Worm (Caenorhabditis elegans) whole organism, L3 larva: ENCODE measurements around the gene ugt-20.
A peak's percentile ranks its signal among the peaks of the same experiment; 100 is the strongest.

Experiments used
- R02D3.7 ChIP-seq: fragments of 150-350 bp; optimal IDR thresholded peaks from 2 replicates; lab custom pipeline; 2014; ENCODE audit warnings: missing biosample characterization, missing genetic modification characterization
- ZK546.5 ChIP-seq: sonication (generic microtip); optimal IDR thresholded peaks from 2 replicates; lab custom pipeline; 2017; ENCODE audit warnings: missing biosample characterization, missing genetic modification characterization
- ama-1 ChIP-seq: fragments of 150-350 bp; optimal IDR thresholded peaks from 2 replicates; lab custom pipeline; 2018
- ceh-16 ChIP-seq: sonication (generic microtip); optimal IDR thresholded peaks from 2 replicates; lab custom pipeline; 2017; ENCODE audit warnings: missing biosample characterization, missing genetic modification characterization
- ceh-28 ChIP-seq: fragments of 150-350 bp; optimal IDR thresholded peaks from 2 replicates; lab custom pipeline; 2014; ENCODE audit warnings: missing biosample characterization, missing genetic modification reagents, missing genetic modification characterization
- ceh-82 ChIP-seq: fragments of 150-350 bp; optimal IDR thresholded peaks from 2 replicates; lab custom pipeline; 2014; ENCODE audit warnings: missing biosample characterization, missing genetic modification characterization
- daf-12 ChIP-seq: fragments of 150-350 bp; optimal IDR thresholded peaks from 2 replicates; lab custom pipeline; 2014; ENCODE audit warnings: missing biosample characterization, missing genetic modification reagents, missing genetic modification characterization
- egl-27 ChIP-seq: sonication (generic microtip); optimal IDR thresholded peaks from 4 replicates; lab custom pipeline; 2017; ENCODE audit warnings: missing biosample characterization, missing genetic modification reagents, missing genetic modification characterization
- egl-5 ChIP-seq: fragments of 150-350 bp; optimal IDR thresholded peaks from 2 replicates; lab custom pipeline; 2017; ENCODE audit warnings: missing biosample characterization, missing genetic modification reagents, missing genetic modification characterization, inconsistent platforms
- elt-1 ChIP-seq: fragments of 150-350 bp; optimal IDR thresholded peaks from 2 replicates; lab custom pipeline; 2014; ENCODE audit warnings: missing biosample characterization, missing genetic modification characterization
- elt-2 ChIP-seq: sonication (generic microtip); optimal IDR thresholded peaks from 2 replicates; lab custom pipeline; 2016; ENCODE audit warnings: missing genetic modification reagents, mild to moderate bottlenecking, missing genetic modification characterization, missing compliant biosample characterization
- elt-3 ChIP-seq, 3 experiments: fragments of 150-350 bp in 1 of 3; sonication (generic microtip) in 2 of 3; optimal IDR thresholded peaks; 2 replicates in 2 of 3; 4 replicates in 1 of 3; lab custom pipeline; 2014 to 2017; ENCODE audit warnings: missing biosample characterization in 3 of 3, missing genetic modification characterization in 3 of 3
- eor-1 ChIP-seq, 2 experiments: fragments of 150-350 bp; optimal IDR thresholded peaks; 2 replicates each; lab custom pipeline; 2014 to 2018; ENCODE audit warnings: missing biosample characterization in 2 of 2, missing genetic modification characterization in 2 of 2
- fkh-10 ChIP-seq: sonication (generic microtip); optimal IDR thresholded peaks from 2 replicates; lab custom pipeline; 2017; ENCODE audit warnings: missing biosample characterization, missing genetic modification reagents, missing genetic modification characterization
- fkh-2 ChIP-seq: fragments of 150-350 bp; optimal IDR thresholded peaks from 2 replicates; lab custom pipeline; 2014; ENCODE audit warnings: missing biosample characterization, missing genetic modification reagents, missing genetic modification characterization
- fos-1 ChIP-seq: fragments of 150-350 bp; optimal IDR thresholded peaks from 2 replicates; lab custom pipeline; 2014; ENCODE audit warnings: missing biosample characterization, missing genetic modification characterization
- hmg-11 ChIP-seq: sonication (generic microtip); optimal IDR thresholded peaks from 2 replicates; lab custom pipeline; 2016; ENCODE audit warnings: missing genetic modification characterization, missing compliant biosample characterization
- jun-1 ChIP-seq: fragments of 150-350 bp; optimal IDR thresholded peaks from 2 replicates; lab custom pipeline; 2014; ENCODE audit warnings: missing biosample characterization, missing genetic modification reagents, missing genetic modification characterization
- lin-15B ChIP-seq: fragments of 150-350 bp; optimal IDR thresholded peaks from 2 replicates; lab custom pipeline; 2014; ENCODE audit warnings: missing biosample characterization, missing genetic modification characterization
- lin-39 ChIP-seq: fragments of 150-350 bp; optimal IDR thresholded peaks from 2 replicates; lab custom pipeline; 2018; ENCODE audit warnings: missing biosample characterization, missing genetic modification reagents, missing genetic modification characterization
- lsy-12 ChIP-seq: sonication (generic microtip); optimal IDR thresholded peaks from 2 replicates; lab custom pipeline; 2016; ENCODE audit warnings: mild to moderate bottlenecking, missing genetic modification characterization, missing compliant biosample characterization
- mdl-1 ChIP-seq: fragments of 150-350 bp; optimal IDR thresholded peaks from 2 replicates; lab custom pipeline; 2014; ENCODE audit warnings: missing biosample characterization, missing genetic modification characterization
- nfya-1 ChIP-seq: sonication (generic microtip); optimal IDR thresholded peaks from 2 replicates; lab custom pipeline; 2017; ENCODE audit warnings: missing genetic modification characterization, mild to moderate bottlenecking, missing compliant biosample characterization, antibody characterized with exemption, moderate library complexity; ENCODE audit not compliant: insufficient read depth
- nhr-11 ChIP-seq: fragments of 150-350 bp; optimal IDR thresholded peaks from 2 replicates; lab custom pipeline; 2014; ENCODE audit warnings: missing biosample characterization, missing genetic modification characterization
- nhr-23 ChIP-seq: fragments of 150-350 bp; optimal IDR thresholded peaks from 2 replicates; lab custom pipeline; 2014; ENCODE audit warnings: missing biosample characterization, missing genetic modification reagents, missing genetic modification characterization
- nhr-237 ChIP-seq: fragments of 150-350 bp; optimal IDR thresholded peaks from 2 replicates; lab custom pipeline; 2014; ENCODE audit warnings: missing biosample characterization, missing genetic modification characterization
- nhr-25 ChIP-seq: sonication (generic microtip); optimal IDR thresholded peaks from 2 replicates; lab custom pipeline; 2017; ENCODE audit warnings: missing biosample characterization, missing genetic modification characterization
- nhr-28 ChIP-seq: fragments of 150-350 bp; optimal IDR thresholded peaks from 2 replicates; lab custom pipeline; 2014; ENCODE audit warnings: missing biosample characterization, missing genetic modification characterization
- nhr-67 ChIP-seq: fragments of 150-350 bp; optimal IDR thresholded peaks from 2 replicates; lab custom pipeline; 2014; ENCODE audit warnings: missing biosample characterization, missing genetic modification characterization
- nhr-76 ChIP-seq: fragments of 150-350 bp; sonication (generic microtip); optimal IDR thresholded peaks from 5 replicates; lab custom pipeline; 2014; ENCODE audit warnings: missing biosample characterization, missing genetic modification characterization
- nhr-77 ChIP-seq: fragments of 150-350 bp; optimal IDR thresholded peaks from 2 replicates; lab custom pipeline; 2014; ENCODE audit warnings: missing biosample characterization, missing genetic modification characterization
- pha-4 ChIP-seq: fragments of 150-350 bp; optimal IDR thresholded peaks from 2 replicates; lab custom pipeline; 2014; ENCODE audit warnings: missing biosample characterization, missing genetic modification reagents, missing genetic modification characterization
- pqm-1 ChIP-seq: fragments of 150-350 bp; optimal IDR thresholded peaks from 2 replicates; lab custom pipeline; 2017; ENCODE audit warnings: missing biosample characterization, missing genetic modification characterization, inconsistent platforms
- sea-2 ChIP-seq: fragments of 150-350 bp; sonication (generic microtip); optimal IDR thresholded peaks from 4 replicates; lab custom pipeline; 2014; ENCODE audit warnings: missing biosample characterization, missing genetic modification reagents, missing genetic modification characterization
- snpc-4 ChIP-seq: fragments of 150-350 bp; optimal IDR thresholded peaks from 2 replicates; lab custom pipeline; 2014; ENCODE audit warnings: missing biosample characterization, missing genetic modification characterization
- tbx-2 ChIP-seq: sonication (generic microtip); optimal IDR thresholded peaks from 2 replicates; lab custom pipeline; 2016; ENCODE audit warnings: mild to moderate bottlenecking, missing genetic modification characterization, missing compliant biosample characterization
- unc-62 ChIP-seq: fragments of 150-350 bp; sonication (generic microtip); optimal IDR thresholded peaks from 4 replicates; lab custom pipeline; 2014; ENCODE audit warnings: missing biosample characterization, missing genetic modification reagents, missing genetic modification characterization
- zag-1 ChIP-seq: fragments of 150-350 bp; optimal IDR thresholded peaks from 2 replicates; lab custom pipeline; 2014; ENCODE audit warnings: missing biosample characterization, missing genetic modification characterization
- ztf-11 ChIP-seq: fragments of 150-350 bp; optimal IDR thresholded peaks from 2 replicates; lab custom pipeline; 2014; ENCODE audit warnings: missing biosample characterization, missing genetic modification characterization
- ztf-4 ChIP-seq: fragments of 150-350 bp; optimal IDR thresholded peaks from 2 replicates; lab custom pipeline; 2014; ENCODE audit warnings: missing biosample characterization, missing genetic modification characterization

Gene ugt-20

DNA sequence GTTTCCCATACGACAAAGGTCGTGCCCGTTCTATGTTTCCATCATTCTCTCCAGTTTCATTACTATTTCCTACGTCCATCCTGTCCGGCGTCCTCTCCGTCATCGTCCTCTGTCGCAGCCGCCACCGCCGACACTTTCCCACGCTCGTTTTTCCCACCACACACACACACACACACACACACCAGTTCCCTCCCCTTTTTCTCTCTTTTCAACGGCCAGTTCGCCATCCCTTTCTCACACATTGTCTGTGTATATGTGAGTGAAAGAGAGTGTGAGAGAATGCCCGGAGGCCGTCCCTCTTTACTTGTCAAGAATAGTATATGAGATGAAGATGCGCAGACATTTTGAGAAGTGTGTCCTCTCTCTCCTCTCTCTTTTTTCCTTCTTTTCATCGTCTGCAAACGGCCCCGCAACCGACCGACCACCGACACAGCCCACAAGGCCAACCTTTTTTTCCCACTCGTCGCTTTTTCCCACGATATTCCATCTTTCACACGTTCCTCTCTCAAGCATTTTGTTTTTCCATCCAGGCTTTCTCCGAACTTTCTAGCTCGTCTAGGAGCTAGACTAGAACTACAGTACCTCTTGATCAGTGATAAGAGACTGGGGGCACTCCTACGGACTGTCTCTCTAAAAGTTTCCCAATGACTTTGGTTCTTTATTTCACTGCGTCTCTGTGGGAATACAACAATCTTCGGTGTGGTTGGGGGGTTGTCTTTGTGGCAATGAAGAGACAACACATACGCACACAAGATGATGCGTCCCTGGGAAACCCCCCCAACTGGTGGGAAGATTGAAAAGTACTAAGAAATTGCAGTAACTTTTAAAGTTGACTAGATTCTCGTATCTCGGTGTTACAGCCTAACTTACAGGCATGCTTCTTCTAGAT lies 13.9 kb upstream of the ugt-20 start (continued):
- TF ChIP-seq daf-12 (tag; lab: Kevin White, UChicago) (no peak), elt-3 (tag; optimal IDR thresholded peaks at IDR 0.05; lab: Kevin White, UChicago) (peak in 1 of 3 experiments; percentile 13), mdl-1 (tag; lab: Kevin White, UChicago) (peak; percentile 30), lsy-12 (tag; lab: Kevin White, UChicago) (peak; percentile 44), elt-1 (tag; lab: Kevin White, UChicago) (no peak), ceh-28 (tag; lab: Kevin White, UChicago) (peak; percentile 40), zag-1 (tag; lab: Kevin White, UChicago) (no peak), elt-2 (tag; lab: Kevin White, UChicago) (peak; percentile 65), egl-5 (tag; lab: Kevin White, UChicago) (no peak), pha-4 (tag; lab: Kevin White, UChicago) (peak; percentile 61), eor-1 (tag; optimal IDR thresholded peaks at IDR 0.05; lab: Kevin White, UChicago) (no peak), ztf-11 (no peak), egl-27 (tag; lab: Kevin White, UChicago) (peak; percentile 68), R02D3.7 (tag; lab: Kevin White, UChicago) (peak; percentile 54), nfya-1 (tag; lab: Kevin White, UChicago) (peak; percentile 82), nhr-25 (tag; lab: Kevin White, UChicago) (peak; percentile 98), lin-15B (peak; percentile 39), ceh-16 (no peak), nhr-11 (tag; lab: Kevin White, UChicago) (no peak), nhr-28 (tag; lab: Kevin White, UChicago) (no peak), nhr-237 (no peak), ZK546.5 (tag; lab: Kevin White, UChicago) (no peak)

DNA sequence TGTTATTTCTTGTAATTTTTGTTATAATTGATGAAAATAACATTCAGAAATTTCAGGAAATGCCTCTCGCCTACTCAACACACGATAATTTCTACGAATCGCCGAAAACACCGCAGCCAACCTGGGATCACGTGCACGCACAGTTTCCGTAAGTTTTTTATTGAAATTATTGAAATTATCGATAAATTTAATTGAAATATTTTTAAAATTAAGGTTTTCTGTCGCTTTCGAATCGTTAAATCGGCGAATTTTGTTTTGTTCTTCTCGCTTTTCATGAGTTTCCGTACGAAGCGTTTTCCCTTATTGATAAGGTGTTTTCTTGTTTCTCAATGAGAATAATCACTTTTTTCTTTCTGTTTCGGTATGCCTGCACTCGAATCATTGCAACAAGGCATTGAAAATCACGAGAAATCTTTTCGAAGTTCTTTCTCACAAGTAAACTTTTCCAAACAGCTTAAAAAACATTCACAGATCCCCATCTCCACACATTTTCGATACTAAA lies 12.0 kb upstream of the ugt-20 start, which contains the start of gene lag-1:
Gene lag-1 (plus strand): TSS at position 51 of the 502 bp plus-strand sequence.
- TF ChIP-seq ceh-28 (tag; lab: Kevin White, UChicago) (no peak), tbx-2 (no peak), egl-5 (tag; lab: Kevin White, UChicago) (no peak), pha-4 (tag; lab: Kevin White, UChicago) (no peak), elt-1 (tag; lab: Kevin White, UChicago) (no peak), ceh-16 (no peak), elt-3 (tag; optimal IDR thresholded peaks at IDR 0.05; lab: Kevin White, UChicago) (no peak), nhr-28 (tag; lab: Kevin White, UChicago) (no peak), mdl-1 (tag; lab: Kevin White, UChicago) (no peak), nhr-67 (tag; lab: Kevin White, UChicago) (no peak), zag-1 (tag; lab: Kevin White, UChicago) (no peak), ZK546.5 (tag; lab: Kevin White, UChicago) (no peak), lsy-12 (tag; lab: Kevin White, UChicago) (no peak), ama-1 (no peak), nhr-77 (tag; lab: Kevin White, UChicago) (no peak), daf-12 (tag; lab: Kevin White, UChicago) (no peak), lin-39 (no peak)

DNA sequence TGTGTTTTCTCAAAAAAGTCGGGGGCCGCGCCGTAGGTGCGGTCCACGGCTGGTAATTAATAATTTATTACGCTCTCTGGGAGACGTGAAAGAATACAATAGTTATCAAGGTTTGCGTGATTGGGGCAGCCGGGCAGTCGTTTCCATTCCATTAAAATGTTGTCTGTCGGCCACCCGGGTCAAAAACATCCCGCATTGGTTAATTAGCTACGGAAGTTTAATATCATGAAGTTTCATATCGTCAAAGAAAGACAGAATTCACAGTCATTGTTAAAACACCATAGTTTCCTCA lies 10.9 kb upstream of the ugt-20 start:
- TF ChIP-seq ztf-11 = no peak
- no peak for TF ChIP-seq elt-2 (tag; lab: Kevin White, UChicago)
- TF ChIP-seq eor-1 (tag; optimal IDR thresholded peaks at IDR 0.05; lab: Kevin White, UChicago) = no peak
- TF ChIP-seq ceh-82 (tag; lab: Kevin White, UChicago) = no peak
- TF ChIP-seq hmg-11 (tag; lab: Kevin White, UChicago) = no peak

DNA sequence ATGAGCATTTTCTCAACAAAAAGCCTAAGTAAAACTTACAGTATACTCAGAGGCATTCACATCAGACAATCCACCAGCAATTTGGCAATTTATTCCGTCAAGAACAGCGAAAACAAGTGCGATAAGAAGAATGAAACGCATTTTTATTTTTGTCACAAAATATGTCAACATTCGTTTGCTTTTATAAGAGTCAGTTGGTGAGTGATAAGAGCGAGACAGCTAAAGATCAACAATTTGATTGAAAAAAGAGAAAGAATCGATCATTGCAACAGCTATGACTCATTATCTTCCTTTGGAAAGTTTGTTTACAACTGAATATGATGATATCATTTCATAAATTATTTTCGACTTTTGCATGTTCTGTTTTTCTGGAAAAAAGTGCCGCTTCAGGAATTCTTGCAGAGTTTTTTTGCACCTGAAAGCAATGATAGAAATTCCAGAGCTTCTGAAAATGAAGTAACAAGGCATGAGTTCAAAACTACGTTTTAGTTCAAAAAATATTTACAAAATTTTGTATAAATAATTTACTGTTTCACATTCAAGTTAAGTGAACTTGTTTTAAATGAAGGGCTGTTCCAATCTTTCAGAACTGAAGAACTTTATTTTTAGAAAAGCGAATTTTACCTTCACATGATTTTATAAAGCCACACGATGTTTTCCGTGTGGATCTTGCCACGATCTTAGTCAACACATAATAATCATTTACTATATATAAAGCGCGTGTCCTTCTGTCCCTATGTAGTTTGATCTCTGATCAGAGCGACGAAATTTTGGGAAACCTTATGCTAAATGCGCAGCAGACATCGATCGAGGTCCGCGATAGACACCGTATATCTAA lies 10.3 kb upstream of the ugt-20 start, which contains the start of gene cpi-1:
Gene cpi-1 (minus strand): TSS at position 204 of the 838 bp plus-strand sequence.
- TF ChIP-seq snpc-4 (tag; lab: Kevin White, UChicago) = no peak
- TF ChIP-seq mdl-1 (tag; lab: Kevin White, UChicago) = no peak
- no peak for TF ChIP-seq ztf-4 (tag; lab: Kevin White, UChicago)
- TF ChIP-seq daf-12 (tag; lab: Kevin White, UChicago) = no peak
- TF ChIP-seq unc-62 (GFP tag; lab: Kevin White, UChicago) = no peak
- TF ChIP-seq elt-1 (tag; lab: Kevin White, UChicago) = no peak
- TF ChIP-seq ZK546.5 (tag; lab: Kevin White, UChicago) = no peak
- TF ChIP-seq lin-15B = no peak
- no peak for TF ChIP-seq R02D3.7 (tag; lab: Kevin White, UChicago)
- TF ChIP-seq pqm-1 (tag; lab: Kevin White, UChicago) = peak; percentile 56
- TF ChIP-seq jun-1 (tag; lab: Kevin White, UChicago) = peak; percentile 29
- TF ChIP-seq ceh-16 = no peak
- no peak for TF ChIP-seq sea-2 (GFP tag; lab: Kevin White, UChicago)
- no peak for TF ChIP-seq nhr-28 (tag; lab: Kevin White, UChicago)
- no peak for TF ChIP-seq tbx-2
- TF ChIP-seq fkh-2 (tag; lab: Kevin White, UChicago) = no peak
- no peak for TF ChIP-seq lsy-12 (tag; lab: Kevin White, UChicago)
- TF ChIP-seq fos-1 = no peak
- no peak for TF ChIP-seq nhr-11 (tag; lab: Kevin White, UChicago)
- no peak for TF ChIP-seq nhr-76 (tag; lab: Kevin White, UChicago)
- TF ChIP-seq zag-1 (tag; lab: Kevin White, UChicago) = no peak
- TF ChIP-seq fkh-10 (GFP tag; lab: Kevin White, UChicago) = no peak
- no peak for TF ChIP-seq eor-1 (tag; optimal IDR thresholded peaks at IDR 0.05; lab: Kevin White, UChicago)
- peak; percentile 74 for TF ChIP-seq pha-4 (tag; lab: Kevin White, UChicago)
- TF ChIP-seq nhr-23 (tag; lab: Kevin White, UChicago) = no peak
- TF ChIP-seq ama-1 = no peak
